Worm (Caenorhabditis elegans) whole organism, young adult: ENCODE data around the gene cest-10.

ENCODE experiments used
- B0035.1 ChIP-seq: sonication (generic microtip); optimal IDR thresholded peaks from 2 replicates; lab custom pipeline; 2016; ENCODE audit warnings: missing genetic modification characterization, mild to moderate bottlenecking, missing compliant biosample characterization, missing genotype, missing genetic modification reagents
- C06A6.2 ChIP-seq: fragments of 200-800 bp; sonication (Bioruptor generic); conservative IDR thresholded peaks from 2 replicates; pipeline ENCODE4 v1.3.6; 2022; ENCODE audit warnings: missing genetic modification characterization, missing compliant biosample characterization
- D2030.7 ChIP-seq: fragments of 200-800 bp; sonication (Bioruptor generic); IDR thresholded peaks from 2 replicates; pipeline ENCODE4 v1.3.6; 2022; ENCODE audit warnings: missing genetic modification reagents, missing genetic modification characterization, missing compliant biosample characterization
- F10E7.11 ChIP-seq: sonication (generic microtip); optimal IDR thresholded peaks from 2 replicates; lab custom pipeline; 2017; ENCODE audit warnings: mild to moderate bottlenecking, missing genetic modification characterization, moderate library complexity, missing compliant biosample characterization
- F23B12.7 ChIP-seq: sonication (generic microtip); optimal IDR thresholded peaks from 2 replicates; lab custom pipeline; 2017; ENCODE audit warnings: missing genetic modification characterization, mild to moderate bottlenecking, missing compliant biosample characterization, antibody characterized with exemption, moderate library complexity; ENCODE audit not compliant: insufficient read depth
- F49E8.2 ChIP-seq: sonication (generic microtip); optimal IDR thresholded peaks from 3 replicates; lab custom pipeline; 2017; ENCODE audit warnings: missing genetic modification characterization, mild to moderate bottlenecking, missing compliant biosample characterization, antibody characterized with exemption, moderate library complexity; ENCODE audit not compliant: insufficient read depth
- F52B5.7 ChIP-seq: sonication (generic microtip); optimal IDR thresholded peaks from 2 replicates; lab custom pipeline; 2016; ENCODE audit warnings: mild to moderate bottlenecking, missing genetic modification characterization, missing compliant biosample characterization
- F57A8.1 ChIP-seq: fragments of 200-800 bp; sonication (Bioruptor generic); optimal IDR thresholded peaks from 2 replicates; lab custom pipeline; 2018; ENCODE audit warnings: mild to moderate bottlenecking, missing genetic modification characterization, moderate library complexity, missing compliant biosample characterization
- F57C9.4 ChIP-seq: sonication (generic microtip); optimal IDR thresholded peaks from 2 replicates; lab custom pipeline; 2017; ENCODE audit warnings: mild to moderate bottlenecking, missing genetic modification characterization, missing compliant biosample characterization
- aptf-3 ChIP-seq: fragments of 200-800 bp; sonication (Bioruptor generic); IDR thresholded peaks from 2 replicates; pipeline ENCODE4 v1.3.6; 2022; ENCODE audit warnings: missing genetic modification characterization, missing compliant biosample characterization
- atf-7 ChIP-seq: sonication (generic microtip); optimal IDR thresholded peaks from 2 replicates; lab custom pipeline; 2017; ENCODE audit warnings: mild to moderate bottlenecking, missing genetic modification characterization, missing compliant biosample characterization
- athp-1 ChIP-seq: sonication (generic microtip); optimal IDR thresholded peaks from 2 replicates; lab custom pipeline; 2017; ENCODE audit warnings: mild to moderate bottlenecking, missing genetic modification characterization, missing compliant biosample characterization
- attf-6 ChIP-seq: fragments of 200-800 bp; sonication (Bioruptor generic); IDR thresholded peaks from 2 replicates; pipeline ENCODE4 v1.3.6; 2022; ENCODE audit warnings: missing genetic modification reagents, missing genetic modification characterization, missing compliant biosample characterization
- bed-1 ChIP-seq: fragments of 200-800 bp; sonication (Bioruptor generic); IDR thresholded peaks from 2 replicates; pipeline ENCODE4 v1.3.6; 2022; ENCODE audit warnings: missing genetic modification reagents, missing genetic modification characterization, missing compliant biosample characterization
- cebp-1 ChIP-seq, 2 experiments: fragments of 200-800 bp in 1 of 2; sonication (Bioruptor generic) in 1 of 2; sonication (generic microtip) in 1 of 2; IDR thresholded peaks in 1 of 2; optimal IDR thresholded peaks in 1 of 2; 2 replicates each; pipeline versions ENCODE4 v1.3.6 to Lab custom; 2017 to 2022; ENCODE audit warnings: missing compliant biosample characterization in 2 of 2, missing genetic modification characterization in 2 of 2, mild to moderate bottlenecking in 1 of 2, missing genetic modification reagents in 1 of 2, moderate library complexity in 1 of 2
- ceh-40 ChIP-seq: fragments of 200-800 bp; sonication (Bioruptor generic); IDR thresholded peaks from 2 replicates; pipeline ENCODE4 v1.3.6; 2022; ENCODE audit warnings: missing genetic modification characterization, missing compliant biosample characterization
- ceh-79 ChIP-seq: sonication (generic microtip); optimal IDR thresholded peaks from 2 replicates; lab custom pipeline; 2017; ENCODE audit warnings: mild to moderate bottlenecking, missing genetic modification characterization, missing compliant biosample characterization
- chd-7 ChIP-seq: sonication (generic microtip); optimal IDR thresholded peaks from 2 replicates; lab custom pipeline; 2016; ENCODE audit warnings: mild to moderate bottlenecking, missing genetic modification characterization, moderate library complexity, missing compliant biosample characterization
- dox-1 ChIP-seq: fragments of 200-800 bp; sonication (Bioruptor generic); IDR thresholded peaks from 2 replicates; pipeline ENCODE4 v1.3.6; 2022; ENCODE audit warnings: missing genetic modification reagents, missing genetic modification characterization, missing compliant biosample characterization
- efl-1 ChIP-seq: fragments of 150-350 bp; optimal IDR thresholded peaks from 2 replicates; lab custom pipeline; 2014; ENCODE audit warnings: missing biosample characterization, missing genetic modification reagents, missing genetic modification characterization
- ets-4 ChIP-seq: fragments of 200-800 bp; sonication (Bioruptor generic); optimal IDR thresholded peaks from 2 replicates; lab custom pipeline; 2018; ENCODE audit warnings: mild to moderate bottlenecking, missing genetic modification characterization, missing compliant biosample characterization
- fkh-3 ChIP-seq: sonication (generic microtip); optimal IDR thresholded peaks from 2 replicates; lab custom pipeline; 2016; ENCODE audit warnings: mild to moderate bottlenecking, missing genetic modification characterization, missing compliant biosample characterization
- hlh-12 ChIP-seq: sonication (generic microtip); optimal IDR thresholded peaks from 2 replicates; lab custom pipeline; 2016; ENCODE audit warnings: missing genetic modification characterization, missing compliant biosample characterization
- hsf-1 ChIP-seq: fragments of 200-800 bp; sonication (Bioruptor generic); IDR thresholded peaks from 2 replicates; pipeline ENCODE4 v1.3.6; 2022; ENCODE audit warnings: missing genetic modification reagents, missing genetic modification characterization, missing compliant biosample characterization
- madf-10 ChIP-seq: sonication (generic microtip); optimal IDR thresholded peaks from 2 replicates; lab custom pipeline; 2016; ENCODE audit warnings: mild to moderate bottlenecking, missing genetic modification characterization, missing compliant biosample characterization
- madf-3 ChIP-seq: fragments of 200-800 bp; sonication (Bioruptor generic); IDR thresholded peaks from 2 replicates; pipeline ENCODE4 v1.3.6; 2022; ENCODE audit warnings: missing genetic modification reagents, missing genetic modification characterization, missing compliant biosample characterization
- mcd-1 ChIP-seq: fragments of 200-800 bp; sonication (Bioruptor generic); IDR thresholded peaks from 2 replicates; pipeline ENCODE4 v1.3.6; 2022; ENCODE audit warnings: missing genetic modification reagents, missing genetic modification characterization, missing compliant biosample characterization
- mes-4 ChIP-seq: sonication (generic microtip); optimal IDR thresholded peaks from 2 replicates; lab custom pipeline; 2016; ENCODE audit warnings: missing genotype, missing genetic modification characterization, missing compliant biosample characterization
- mxl-1 ChIP-seq: sonication (generic microtip); optimal IDR thresholded peaks from 2 replicates; lab custom pipeline; 2016; ENCODE audit warnings: missing genetic modification characterization, missing compliant biosample characterization
- nfya-2 ChIP-seq: fragments of 200-800 bp; sonication (Bioruptor generic); IDR thresholded peaks from 2 replicates; pipeline ENCODE4 v1.3.6; 2022; ENCODE audit warnings: missing genetic modification reagents, missing genetic modification characterization, missing compliant biosample characterization
- nhr-120 ChIP-seq: fragments of 200-800 bp; sonication (Bioruptor generic); IDR thresholded peaks from 2 replicates; pipeline ENCODE4 v1.3.6; 2022; ENCODE audit warnings: missing genetic modification characterization, missing compliant biosample characterization
- nhr-179 ChIP-seq: sonication (generic microtip); optimal IDR thresholded peaks from 2 replicates; lab custom pipeline; 2016; ENCODE audit warnings: mild to moderate bottlenecking, missing genetic modification characterization, missing compliant biosample characterization
- repo-1 ChIP-seq: sonication (generic microtip); optimal IDR thresholded peaks from 2 replicates; lab custom pipeline; 2017; ENCODE audit warnings: mild to moderate bottlenecking, missing genetic modification characterization, missing compliant biosample characterization
- rpc-1 ChIP-seq, 2 experiments: fragments of 150-350 bp in 1 of 2; sonication (generic microtip) in 1 of 2; optimal IDR thresholded peaks; 2 replicates each; lab custom pipeline; 2014 to 2018; ENCODE audit warnings: missing biosample characterization in 1 of 2, missing genetic modification characterization in 1 of 2, missing genetic modification reagents in 1 of 2, missing genotype in 1 of 2
- snpc-4 ChIP-seq, 5 experiments: fragments of 150-350 bp in 1 of 5; sonication (generic microtip) in 4 of 5; optimal IDR thresholded peaks; 2 replicates each; lab custom pipeline; 2014 to 2018; ENCODE audit warnings: missing genetic modification characterization in 5 of 5, missing biosample characterization in 3 of 5, antibody characterized with exemption in 2 of 5, mild to moderate bottlenecking in 2 of 5, missing compliant biosample characterization in 2 of 5, missing genotype in 2 of 5, moderate library complexity in 2 of 5, missing genetic modification reagents in 1 of 5
- tbx-9 ChIP-seq: sonication (generic microtip); optimal IDR thresholded peaks from 2 replicates; lab custom pipeline; 2016; ENCODE audit warnings: borderline replicate concordance, missing genetic modification characterization, inconsistent platforms, missing compliant biosample characterization
- unc-130 ChIP-seq: sonication (generic microtip); optimal IDR thresholded peaks from 2 replicates; lab custom pipeline; 2016; ENCODE audit warnings: missing genetic modification reagents, missing genetic modification characterization, missing compliant biosample characterization
- ztf-18 ChIP-seq: sonication (generic microtip); optimal IDR thresholded peaks from 2 replicates; lab custom pipeline; 2016; ENCODE audit warnings: missing genotype, mild to moderate bottlenecking, missing genetic modification characterization, missing compliant biosample characterization
- ztf-22 ChIP-seq: fragments of 200-800 bp; sonication (Bioruptor generic); optimal IDR thresholded peaks from 2 replicates; lab custom pipeline; 2018; ENCODE audit warnings: mild to moderate bottlenecking, missing genetic modification characterization, moderate library complexity, missing compliant biosample characterization
- ztf-3 ChIP-seq: fragments of 200-800 bp; sonication (Bioruptor generic); optimal IDR thresholded peaks from 2 replicates; lab custom pipeline; 2018; ENCODE audit warnings: mild to moderate bottlenecking, missing genetic modification characterization, missing compliant biosample characterization

cest-10 gene

DNA sequence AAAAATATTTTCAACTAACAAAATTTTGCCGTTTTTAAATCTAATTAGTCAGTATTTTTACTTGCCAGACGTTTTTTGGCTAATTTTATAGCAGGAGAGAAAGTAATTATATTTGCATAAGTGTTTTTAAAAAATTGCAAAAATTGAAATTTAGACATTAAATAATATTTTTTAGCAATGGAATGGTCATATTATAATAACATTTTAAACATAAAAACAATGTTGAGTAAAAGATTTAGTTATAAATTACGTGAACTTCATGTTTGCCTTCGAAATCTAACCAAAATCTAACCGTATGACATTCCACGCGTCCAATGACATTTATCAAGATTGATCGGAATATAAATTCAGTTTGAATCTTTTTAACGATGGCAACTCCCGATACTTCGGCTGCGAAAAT is 26.0 kb upstream of the cest-10 start, which contains the start of gene C34D4.2:
C34D4.2 (plus strand) TSS at position 301 of the 400 bp plus-strand sequence.
- TF ChIP-seq ceh-79 (no peak), efl-1 (no peak), hlh-12 (tag; lab: Kevin White, UChicago) (no peak), aptf-3 (GFP tag; lab: Robert Waterston, UW) (no peak), hsf-1 (no peak), bed-1 (GFP tag; lab: Robert Waterston, UW) (no peak), F57C9.4 (no peak), atf-7 (tag; lab: Kevin White, UChicago) (no peak), mes-4 (tag; lab: Kevin White, UChicago) (no peak), rpc-1 (optimal IDR thresholded peaks at IDR 0.05; lab: Kevin White, UChicago) (no peak), rpc-1 (tag; optimal IDR thresholded peaks at IDR 0.05; lab: Kevin White, UChicago) (no peak), F10E7.11 (tag; lab: Kevin White, UChicago) (no peak), dox-1 (no peak), F52B5.7 (no peak), fkh-3 (tag; lab: Kevin White, UChicago) (no peak), attf-6 (no peak), cebp-1 (GFP tag; IDR thresholded peaks at IDR 0.05; lab: Robert Waterston, UW) (no peak), cebp-1 (tag; optimal IDR thresholded peaks at IDR 0.05; lab: Kevin White, UChicago) (no peak)

- TF ChIP-seq unc-130 (GFP tag; lab: Kevin White, UChicago) (no peak), F23B12.7 (tag; lab: Kevin White, UChicago) (no peak), nfya-2 (GFP tag; lab: Robert Waterston, UW) (no peak), ztf-22 (GFP tag; lab: Kevin White, UChicago) (no peak), F57C9.4 (no peak), madf-10 (tag; lab: Kevin White, UChicago) (no peak), ztf-3 (GFP tag; lab: Kevin White, UChicago) (no peak), snpc-4 (GFP tag; optimal IDR thresholded peaks at IDR 0.05; lab: Kevin White, UChicago) (no peak), snpc-4 (tag; optimal IDR thresholded peaks at IDR 0.05; lab: Kevin White, UChicago) (no peak), F49E8.2 (tag; lab: Kevin White, UChicago) (no peak), bed-1 (GFP tag; lab: Robert Waterston, UW) (no peak), D2030.7 (GFP tag; lab: Robert Waterston, UW) (no peak), chd-7 (tag; lab: Kevin White, UChicago) (no peak), ztf-18 (tag; lab: Kevin White, UChicago) (no peak), mcd-1 (GFP tag; lab: Robert Waterston, UW) (no peak), C06A6.2 (GFP tag; lab: Robert Waterston, UW) (no peak), tbx-9 (tag; lab: Kevin White, UChicago) (no peak)
- TF ChIP-seq, all 124 proteins: peak for 0
Measured at ce11 chrIV:7156356-7156755, 24.0 kb upstream of the cest-10 start, which contains the start of gene maph-9. TSS of gene maph-9 (plus strand) at chrIV:7156628.

DNA sequence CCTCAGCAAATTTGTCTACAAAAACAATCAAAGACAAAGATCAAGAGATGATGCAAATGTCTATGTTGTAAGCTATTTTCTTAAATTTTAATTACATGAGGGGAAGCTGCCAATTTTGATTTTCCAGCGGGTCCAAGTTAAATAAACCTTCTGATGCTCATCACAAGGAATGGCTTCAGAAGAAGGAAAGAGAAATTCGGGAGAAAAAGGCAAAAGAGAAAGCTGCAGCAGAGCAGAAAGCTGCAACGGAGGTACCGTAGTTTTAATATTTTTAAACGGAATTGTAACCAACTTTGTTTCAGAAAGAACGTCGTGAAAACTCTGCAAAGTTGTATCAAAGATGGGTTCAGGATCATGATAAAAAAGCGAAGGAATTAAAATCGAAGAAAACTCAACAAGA is 22.2 kb upstream of the cest-10 start:
- TF ChIP-seq athp-1 (tag; lab: Kevin White, UChicago) (no peak), B0035.1 (no peak), ceh-40 (GFP tag; lab: Robert Waterston, UW) (no peak), nhr-179 (tag; lab: Kevin White, UChicago) (no peak), madf-3 (GFP tag; lab: Robert Waterston, UW) (no peak), nfya-2 (GFP tag; lab: Robert Waterston, UW) (no peak), F57A8.1 (GFP tag; lab: Kevin White, UChicago) (no peak), nhr-120 (GFP tag; lab: Robert Waterston, UW) (no peak), mxl-1 (no peak), ets-4 (GFP tag; lab: Kevin White, UChicago) (no peak), repo-1 (tag; lab: Kevin White, UChicago) (no peak)
- TF ChIP-seq, all 124 proteins: peak for 0
